Fruit fly (Drosophila melanogaster) whole organism, embryonic: Measurements from ENCODE around the gene Send2.
A peak's percentile ranks its signal among the peaks of the same experiment; 100 is the strongest.

Experiments used
- Aef1 ChIP-seq: fragments of 200-800 bp; sonication (Bioruptor generic); IDR thresholded peaks from 3 replicates; pipeline ENCODE4 v1.3.6; 2022; ENCODE audit warnings: missing biosample characterization, missing genetic modification characterization
- Asciz ChIP-seq: fragments of 200-800 bp; sonication (Bioruptor generic); optimal IDR thresholded peaks from 2 replicates; lab custom pipeline; 2017; ENCODE audit warnings: missing biosample characterization, mild to moderate bottlenecking, missing genetic modification characterization, missing genetic modification reagents
- Bgb ChIP-seq: fragments of 200-800 bp; sonication (Bioruptor generic); IDR thresholded peaks from 2 replicates; pipeline ENCODE4 v1.3.6; 2022; ENCODE audit warnings: missing biosample characterization, missing genetic modification characterization; ENCODE audit not compliant: partially characterized antibody
- CG10267 ChIP-seq: fragments of 200-800 bp; sonication (Bioruptor generic); optimal IDR thresholded peaks from 2 replicates; lab custom pipeline; 2018; ENCODE audit warnings: missing biosample characterization, mild to moderate bottlenecking, missing genetic modification characterization, moderate library complexity
- CG10366 ChIP-seq: fragments of 200-800 bp; sonication (Bioruptor generic); IDR thresholded peaks from 2 replicates; pipeline ENCODE4 v1.3.6; 2022; ENCODE audit warnings: missing biosample characterization, missing genetic modification characterization
- CG10565 ChIP-seq: fragments of 200-800 bp; sonication (Bioruptor generic); optimal IDR thresholded peaks from 3 replicates; lab custom pipeline; 2016; ENCODE audit warnings: missing biosample characterization, mild to moderate bottlenecking, missing genetic modification characterization
- CG10979 ChIP-seq: fragments of 200-800 bp; sonication (Bioruptor generic); optimal IDR thresholded peaks from 2 replicates; lab custom pipeline; 2018; ENCODE audit warnings: missing biosample characterization, mild to moderate bottlenecking, missing genetic modification characterization, moderate library complexity
- CG12659 ChIP-seq: fragments of 200-800 bp; sonication (Bioruptor generic); optimal IDR thresholded peaks from 3 replicates; lab custom pipeline; 2017; ENCODE audit warnings: mild to moderate bottlenecking, missing biosample characterization, missing genetic modification reagents, missing genetic modification characterization
- CG13296 ChIP-seq: fragments of 200-800 bp; sonication (Bioruptor generic); optimal IDR thresholded peaks from 3 replicates; lab custom pipeline; 2018; ENCODE audit warnings: missing biosample characterization, mild to moderate bottlenecking, missing genetic modification characterization
- CG14014 ChIP-seq: fragments of 200-800 bp; sonication (Bioruptor generic); IDR thresholded peaks from 2 replicates; pipeline ENCODE4 v1.3.6; 2022; ENCODE audit warnings: missing biosample characterization, missing genetic modification characterization
- CG16779 ChIP-seq: fragments of 200-800 bp; sonication (Bioruptor generic); IDR thresholded peaks from 2 replicates; pipeline ENCODE4 v1.3.6; 2022; ENCODE audit warnings: missing biosample characterization, missing genetic modification characterization
- CG17186 ChIP-seq: fragments of 200-800 bp; sonication (Bioruptor generic); optimal IDR thresholded peaks from 3 replicates; lab custom pipeline; 2017; ENCODE audit warnings: missing biosample characterization, missing genetic modification reagents, missing genetic modification characterization
- CG17385 ChIP-seq: fragments of 200-800 bp; sonication (Bioruptor generic); optimal IDR thresholded peaks from 3 replicates; lab custom pipeline; 2018; ENCODE audit warnings: missing biosample characterization, mild to moderate bottlenecking, missing genetic modification characterization
- CG18599 ChIP-seq: fragments of 200-800 bp; sonication (Bioruptor generic); optimal IDR thresholded peaks from 3 replicates; lab custom pipeline; 2017; ENCODE audit warnings: missing biosample characterization, missing genetic modification characterization, mild to moderate bottlenecking, moderate library complexity, missing genetic modification reagents
- CG2116 ChIP-seq: fragments of 200-800 bp; sonication (Bioruptor generic); optimal IDR thresholded peaks from 3 replicates; lab custom pipeline; 2018; ENCODE audit warnings: missing biosample characterization, mild to moderate bottlenecking, missing genetic modification characterization
- CG2875 ChIP-seq: fragments of 200-800 bp; sonication (Bioruptor generic); optimal IDR thresholded peaks from 2 replicates; lab custom pipeline; 2017; ENCODE audit warnings: missing biosample characterization, mild to moderate bottlenecking, missing genetic modification characterization, missing genetic modification reagents
- CG30403 ChIP-seq: fragments of 200-800 bp; sonication (Bioruptor generic); optimal IDR thresholded peaks from 3 replicates; lab custom pipeline; 2016; ENCODE audit warnings: missing biosample characterization, missing genetic modification characterization
- CG33557 ChIP-seq: fragments of 200-800 bp; sonication (Bioruptor generic); optimal IDR thresholded peaks from 2 replicates; lab custom pipeline; 2019; ENCODE audit warnings: missing biosample characterization, mild to moderate bottlenecking, missing genetic modification characterization, moderate library complexity
- CG34422 ChIP-seq: fragments of 200-800 bp; sonication (Bioruptor generic); IDR thresholded peaks from 3 replicates; pipeline ENCODE4 v1.3.6; 2022; ENCODE audit warnings: missing biosample characterization, missing genetic modification characterization
- CG3995 ChIP-seq: fragments of 200-800 bp; sonication (Bioruptor generic); optimal IDR thresholded peaks from 3 replicates; lab custom pipeline; 2016; ENCODE audit warnings: missing biosample characterization, missing genetic modification characterization
- CG4707 ChIP-seq: fragments of 200-800 bp; sonication (Bioruptor generic); optimal IDR thresholded peaks from 2 replicates; lab custom pipeline; 2018; ENCODE audit warnings: missing biosample characterization, mild to moderate bottlenecking, missing genetic modification characterization, moderate library complexity
- CG7987 ChIP-seq: fragments of 200-800 bp; sonication (Bioruptor generic); optimal IDR thresholded peaks from 2 replicates; lab custom pipeline; 2018; ENCODE audit warnings: missing biosample characterization, mild to moderate bottlenecking, missing genetic modification characterization, moderate library complexity
- CG8478 ChIP-seq: fragments of >200 bp; optimal IDR thresholded peaks from 2 replicates; lab custom pipeline; 2018
- CG8944 ChIP-seq: fragments of 200-800 bp; sonication (Bioruptor generic); optimal IDR thresholded peaks from 3 replicates; lab custom pipeline; 2016; ENCODE audit warnings: missing biosample characterization, missing genetic modification characterization
- Dip2 ChIP-seq: fragments of 200-800 bp; sonication (Bioruptor generic); IDR thresholded peaks from 2 replicates; pipeline ENCODE4 v1.3.6; 2022; ENCODE audit warnings: missing biosample characterization, missing genetic modification characterization
- Dll ChIP-seq: fragments of 200-800 bp; sonication (Bioruptor generic); IDR thresholded peaks from 4 replicates; pipeline ENCODE4 v1.3.6; 2022; ENCODE audit warnings: missing biosample characterization, missing genetic modification characterization; ENCODE audit not compliant: partially characterized antibody
- Dref ChIP-seq: fragments of 200-800 bp; sonication (Bioruptor generic); IDR thresholded peaks from 2 replicates; pipeline ENCODE4 v1.3.6; 2022; ENCODE audit warnings: missing biosample characterization, missing genetic modification characterization
- E2f2 ChIP-seq: fragments of 200-800 bp; sonication (Bioruptor generic); IDR thresholded peaks from 2 replicates; pipeline ENCODE4 v1.3.6; 2022; ENCODE audit warnings: missing biosample characterization, missing genetic modification characterization
- Fer2 ChIP-seq: fragments of 200-800 bp; sonication (Bioruptor generic); optimal IDR thresholded peaks from 2 replicates; lab custom pipeline; 2018; ENCODE audit warnings: missing biosample characterization, mild to moderate bottlenecking, missing genetic modification characterization, moderate library complexity
- Hey ChIP-seq: fragments of 200-800 bp; sonication (Bioruptor generic); optimal IDR thresholded peaks from 3 replicates; lab custom pipeline; 2018; ENCODE audit warnings: missing biosample characterization, mild to moderate bottlenecking, missing genetic modification characterization
- Med ChIP-seq: fragments of 200-800 bp; sonication (Bioruptor generic); peaks from one replicate; lab custom pipeline; 2016; ENCODE audit warnings: missing biosample characterization, missing genetic modification characterization, mild to moderate bottlenecking, inconsistent platforms, moderate library complexity
- NFAT ChIP-seq: fragments of 200-800 bp; sonication (Bioruptor generic); IDR thresholded peaks from 2 replicates; pipeline ENCODE4 v1.3.6; 2022; ENCODE audit warnings: missing biosample characterization, missing genetic modification characterization
- Nf-YC ChIP-seq: fragments of 200-800 bp; optimal IDR thresholded peaks from 3 replicates; lab custom pipeline; 2019; ENCODE audit warnings: missing biosample characterization, mild to moderate bottlenecking, missing genetic modification characterization, moderate library complexity
- Oaz ChIP-seq: fragments of 200-800 bp; sonication (Bioruptor generic); IDR thresholded peaks from 2 replicates; pipeline ENCODE4 v1.3.6; 2022; ENCODE audit warnings: missing biosample characterization, missing genetic modification characterization
- Sry-β ChIP-seq: fragments of 200-800 bp; sonication (Bioruptor generic); optimal IDR thresholded peaks from 2 replicates; lab custom pipeline; 2018; ENCODE audit warnings: missing biosample characterization, mild to moderate bottlenecking, missing genetic modification characterization, moderate library complexity
- bbx ChIP-seq: fragments of 200-800 bp; sonication (Bioruptor generic); IDR thresholded peaks from 2 replicates; pipeline ENCODE4 v1.3.6; 2022; ENCODE audit warnings: missing biosample characterization, missing genetic modification characterization; ENCODE audit not compliant: partially characterized antibody
- bigmax ChIP-seq: fragments of 200-800 bp; sonication (Bioruptor generic); optimal IDR thresholded peaks from 2 replicates; lab custom pipeline; 2018; ENCODE audit warnings: missing biosample characterization, mild to moderate bottlenecking, missing genetic modification characterization
- crp ChIP-seq, 2 experiments: fragments of 200-800 bp; sonication (Bioruptor generic); optimal IDR thresholded peaks; 2 replicates in 1 of 2; 3 replicates in 1 of 2; lab custom pipeline; 2017; ENCODE audit warnings: missing biosample characterization in 2 of 2, missing genetic modification characterization in 2 of 2, mild to moderate bottlenecking in 1 of 2, moderate library complexity in 1 of 2
- danr ChIP-seq: fragments of 200-800 bp; sonication (Bioruptor generic); IDR thresholded peaks from 2 replicates; pipeline ENCODE4 v1.3.6; 2022; ENCODE audit warnings: missing biosample characterization, missing genetic modification characterization
- dati ChIP-seq: fragments of 200-800 bp; sonication (Bioruptor generic); IDR thresholded peaks from 2 replicates; pipeline ENCODE4 v1.3.6; 2022; ENCODE audit warnings: missing biosample characterization, missing genetic modification characterization
- eve ChIP-seq, 2 experiments: fragments of >200 bp; optimal IDR thresholded peaks; 2 replicates each; lab custom pipeline; 2017; ENCODE audit warnings: missing biosample characterization in 2 of 2, missing genetic modification characterization in 2 of 2
- gfzf ChIP-seq: fragments of 200-800 bp; sonication (Bioruptor generic); optimal IDR thresholded peaks from 2 replicates; lab custom pipeline; 2016; ENCODE audit warnings: missing biosample characterization, mild to moderate bottlenecking, missing genetic modification characterization, moderate library complexity
- grau ChIP-seq: fragments of 200-800 bp; optimal IDR thresholded peaks from 3 replicates; lab custom pipeline; 2019; ENCODE audit warnings: missing biosample characterization, mild to moderate bottlenecking, missing genetic modification characterization, moderate library complexity
- gsb ChIP-seq: fragments of 200-800 bp; sonication (Bioruptor generic); IDR thresholded peaks from 2 replicates; pipeline ENCODE4 v1.3.6; 2022; ENCODE audit warnings: missing biosample characterization, missing genetic modification characterization
- nerfin-2 ChIP-seq: fragments of 200-800 bp; sonication (Bioruptor generic); IDR thresholded peaks from 2 replicates; pipeline ENCODE4 v1.3.6; 2022; ENCODE audit warnings: missing biosample characterization, missing genetic modification characterization; ENCODE audit not compliant: partially characterized antibody
- psq ChIP-seq: fragments of 200-800 bp; sonication (Bioruptor generic); optimal IDR thresholded peaks from 2 replicates; lab custom pipeline; 2017; ENCODE audit warnings: missing biosample characterization, missing genetic modification characterization
- repo ChIP-seq: fragments of 200-800 bp; sonication (Bioruptor generic); optimal IDR thresholded peaks from 2 replicates; lab custom pipeline; 2016; ENCODE audit warnings: missing biosample characterization, missing genetic modification characterization
- salm ChIP-seq: fragments of 200-800 bp; sonication (Bioruptor generic); optimal IDR thresholded peaks from 2 replicates; lab custom pipeline; 2018; ENCODE audit warnings: missing biosample characterization, mild to moderate bottlenecking, missing genetic modification characterization
- slbo ChIP-seq: fragments of 200-800 bp; sonication (Bioruptor generic); IDR thresholded peaks from 2 replicates; pipeline ENCODE4 v1.3.6; 2022; ENCODE audit warnings: missing biosample characterization, missing genetic modification characterization
- tap ChIP-seq: fragments of 200-800 bp; optimal IDR thresholded peaks from 3 replicates; lab custom pipeline; 2019; ENCODE audit warnings: missing biosample characterization, mild to moderate bottlenecking, missing genetic modification characterization, moderate library complexity
- zen2 ChIP-seq: fragments of 200-800 bp; sonication (Bioruptor generic); IDR thresholded peaks from 3 replicates; pipeline ENCODE4 v1.3.6; 2022; ENCODE audit warnings: missing biosample characterization, missing genetic modification characterization; ENCODE audit not compliant: partially characterized antibody

Send2 gene

dm6 chr2L:14333965-14334364, 12.5 kb downstream of the Send2 start, which contains the start of gene CG33090 (continued):
- TF ChIP-seq Fer2 (tag; lab: Kevin White, UChicago) (no peak), CG33557 (GFP tag; lab: Kevin White, UChicago) (no peak), E2f2 (GFP tag; lab: Robert Waterston, UW) (peak; percentile 94), CG30403 (GFP tag; lab: Kevin White, UChicago) (no peak), zen2 (no peak; the same call in 2 of the 3 replicates), Oaz (GFP tag; lab: Robert Waterston, UW) (no peak), CG2116 (GFP tag; lab: Kevin White, UChicago) (peak; percentile 50), CG4707 (GFP tag; lab: Kevin White, UChicago) (no peak), CG12659 (no peak), CG10366 (no peak), dati (GFP tag; lab: Robert Waterston, UW) (no peak), CG10267 (tag; lab: Kevin White, UChicago) (no peak), CG7987 (GFP tag; lab: Kevin White, UChicago) (no peak), CG14014 (GFP tag; lab: Robert Waterston, UW) (no peak), CG34422 (GFP tag; lab: Robert Waterston, UW) (peak; percentile 44; the same call in 1 of the 3 replicates), Dll (GFP tag; lab: Robert Waterston, UW) (0 out of 4 replicates have a peak, but pooled peaks have one; percentile 29), CG8478 (lab: Kevin White, UChicago) (no peak), psq (no peak), repo (GFP tag; lab: Kevin White, UChicago) (no peak), CG13296 (GFP tag; lab: Kevin White, UChicago) (no peak), CG10565 (GFP tag; lab: Kevin White, UChicago) (no peak), Asciz (no peak), gsb (GFP tag; lab: Robert Waterston, UW) (no peak), Dref (GFP tag; lab: Robert Waterston, UW) (peak; percentile 61), nerfin-2 (GFP tag; lab: Robert Waterston, UW) (no peak), Dip2 (no peak), danr (GFP tag; lab: Robert Waterston, UW) (no peak), grau (tag; lab: Kevin White, UChicago) (no peak), bbx (peak; percentile 30; the same call in 1 of the 2 replicates), salm (tag; lab: Kevin White, UChicago) (no peak), tap (tag; lab: Kevin White, UChicago) (no peak), Aef1 (GFP tag; lab: Robert Waterston, UW) (peak; percentile 35; the same call in 1 of the 3 replicates), Hey (tag; lab: Kevin White, UChicago) (no peak), CG2875 (GFP tag; lab: Kevin White, UChicago) (no peak), CG8944 (GFP tag; lab: Kevin White, UChicago) (no peak), bigmax (no peak), Sry-β (GFP tag; lab: Kevin White, UChicago) (no peak), CG17385 (GFP tag; lab: Kevin White, UChicago) (no peak), crp (GFP tag; optimal IDR thresholded peaks at IDR 0.05; lab: Kevin White, UChicago) (no peak), CG3995 (GFP tag; lab: Kevin White, UChicago) (no peak), slbo (GFP tag; lab: Robert Waterston, UW) (no peak), Nf-YC (tag; lab: Kevin White, UChicago) (no peak), Bgb (GFP tag; lab: Robert Waterston, UW) (peak; percentile 43; the same call in 1 of the 2 replicates), eve (GFP tag; optimal IDR thresholded peaks at IDR 0.05; lab: Kevin White, UChicago) (no peak), NFAT (GFP tag; lab: Robert Waterston, UW) (no peak), CG17186 (GFP tag; lab: Kevin White, UChicago) (no peak), CG16779 (GFP tag; lab: Robert Waterston, UW) (no peak), CG18599 (no peak), Med (GFP tag; lab: Kevin White, UChicago) (no peak), gfzf (peak; percentile 73), CG10979 (tag; lab: Kevin White, UChicago) (no peak)
